Worm (Caenorhabditis elegans): Measurements from ENCODE around the gene Y53G8B.2.

DNA sequence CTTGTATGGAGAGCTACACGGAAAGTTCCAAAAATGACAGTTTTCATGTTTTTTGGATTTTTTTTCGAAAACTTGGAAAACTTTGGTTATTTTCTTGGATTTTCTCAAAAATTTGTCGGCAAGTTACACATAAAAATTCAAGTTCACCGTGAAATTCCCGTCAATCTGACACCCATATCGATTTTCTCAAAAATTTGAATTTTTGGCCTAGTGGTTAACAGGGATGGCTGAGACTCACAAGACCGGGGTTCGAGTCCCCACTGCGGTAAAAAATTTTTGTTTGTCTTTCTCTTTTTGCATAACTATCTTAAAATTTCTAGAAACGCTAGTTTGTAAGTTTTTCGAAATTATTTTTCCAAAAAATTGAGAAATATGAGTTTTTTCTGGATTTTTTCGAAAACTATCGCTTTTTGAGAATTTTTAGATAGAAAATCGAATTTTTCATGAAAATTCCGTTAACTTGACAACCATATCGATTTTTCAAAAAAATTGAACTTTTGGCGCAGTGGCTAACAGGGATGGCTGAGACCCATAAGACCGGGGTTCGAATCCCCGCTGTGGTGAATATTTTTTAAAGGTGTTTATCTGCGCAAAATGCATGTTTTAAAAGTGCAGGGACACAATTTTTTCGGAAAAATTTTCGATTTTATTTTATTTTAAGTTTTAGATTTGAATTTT is 3.0 kb downstream of the Y53G8B.2 start:
- no peak for TF ChIP-seq rcor-1 (GFP tag; IDR thresholded peaks at IDR 0.05)
- TF ChIP-seq aptf-2 (GFP tag; conservative IDR thresholded peaks at IDR 0.05), result no peak
- TF ChIP-seq cebp-2 (GFP tag; IDR thresholded peaks at IDR 0.05), result no peak
- no peak for TF ChIP-seq nfya-1 (tag; optimal IDR thresholded peaks at IDR 0.05; ENCODE audit: borderline replicate concordance, insufficient read depth)
- TF ChIP-seq mel-28 (tag; optimal IDR thresholded peaks at IDR 0.05; ENCODE audit: borderline replicate concordance), result no peak
- no peak for TF ChIP-seq ama-1 (optimal IDR thresholded peaks at IDR 0.05)
- TF ChIP-seq ama-1 (GFP tag; optimal IDR thresholded peaks at IDR 0.05), result no peak
- no peak for TF ChIP-seq cebp-1 (GFP tag; IDR thresholded peaks at IDR 0.05)
- no peak for TF ChIP-seq cebp-1 (tag; optimal IDR thresholded peaks at IDR 0.05)
- no peak for TF ChIP-seq nhr-27 (tag; optimal IDR thresholded peaks at IDR 0.05)
- no peak for TF ChIP-seq rec-8 (tag; optimal IDR thresholded peaks at IDR 0.05)
- TF ChIP-seq unc-62 (GFP tag; optimal IDR thresholded peaks at IDR 0.05), result no peak
- no peak for TF ChIP-seq akir-1 (GFP tag; optimal IDR thresholded peaks at IDR 0.05)
- no peak for TF ChIP-seq dox-1 (GFP tag; IDR thresholded peaks at IDR 0.05)
- TF ChIP-seq F23B12.7 (tag; optimal IDR thresholded peaks at IDR 0.05; ENCODE audit: insufficient read depth), result no peak
- no peak for TF ChIP-seq ekl-4 (GFP tag; IDR thresholded peaks at IDR 0.05)

All from whole organism, young adult.